Worm (Caenorhabditis elegans): ENCODE data around the gene clec-215.

clec-215 gene

DNA sequence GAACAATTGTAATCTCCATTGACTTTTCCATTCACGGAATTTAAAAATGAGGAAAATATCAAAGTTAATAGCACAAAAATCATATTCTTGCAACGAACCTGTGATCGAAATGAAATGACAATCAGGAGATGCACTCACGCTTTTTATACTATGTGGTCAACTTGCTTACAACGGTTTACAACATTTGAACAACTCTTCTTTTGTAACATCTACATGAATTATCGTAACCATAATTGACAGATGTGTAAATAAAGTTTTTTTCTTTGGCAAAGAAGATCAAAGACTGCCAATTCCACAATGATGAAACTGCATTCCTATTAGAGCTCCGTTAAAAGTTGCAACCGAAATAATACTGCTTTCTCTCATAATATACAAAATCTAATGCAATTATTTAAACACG, 27.6 kb downstream of the clec-215 start, which contains the start of gene F07C4.10:
TSS of gene F07C4.10 (minus strand) at position 101 of the 400 bp plus-strand sequence.
- TF ChIP-seq peb-1 (tag; optimal IDR thresholded peaks at IDR 0.05) (no peak), nhr-129 (tag; optimal IDR thresholded peaks at IDR 0.05) (no peak), unc-55 (GFP tag; optimal IDR thresholded peaks at IDR 0.05) (no peak), snpc-4 (tag; optimal IDR thresholded peaks at IDR 0.05) (no peak), unc-39 (tag; optimal IDR thresholded peaks at IDR 0.05) (no peak), nhr-6 (tag; optimal IDR thresholded peaks at IDR 0.05) (no peak), mab-5 (tag; optimal IDR thresholded peaks at IDR 0.05) (no peak), aly-2 (tag; optimal IDR thresholded peaks at IDR 0.05) (no peak), skn-1 (tag; optimal IDR thresholded peaks at IDR 0.05) (no peak), nhr-10 (tag; optimal IDR thresholded peaks at IDR 0.05) (no peak), R02D3.7 (tag; optimal IDR thresholded peaks at IDR 0.05) (no peak), F13H6.1 (tag; optimal IDR thresholded peaks at IDR 0.05) (no peak)

DNA sequence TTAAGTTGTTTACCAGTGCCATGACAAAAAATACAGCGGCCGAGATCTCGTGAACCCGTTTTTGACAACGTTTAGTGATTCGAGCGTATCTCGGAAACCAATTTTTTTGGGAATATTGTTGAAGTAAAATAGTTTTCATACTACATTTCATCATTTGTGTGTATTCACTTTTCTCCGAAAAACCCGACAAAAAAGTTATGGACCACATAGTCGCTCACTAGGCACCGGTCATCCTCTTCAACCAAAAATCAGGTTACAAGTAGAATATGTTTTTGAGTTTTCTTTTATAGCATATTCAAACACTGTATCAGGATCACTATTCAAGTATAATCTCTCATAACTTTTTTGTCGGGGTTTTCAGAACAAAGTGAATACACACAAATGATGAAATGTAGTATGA, 29.6 kb downstream of the clec-215 start:
- TF ChIP-seq ZK546.5 (tag; optimal IDR thresholded peaks at IDR 0.05) (no peak), lsy-2 (tag; optimal IDR thresholded peaks at IDR 0.05) (no peak), R02D3.7 (tag; optimal IDR thresholded peaks at IDR 0.05) (no peak), fos-1 (tag; optimal IDR thresholded peaks at IDR 0.05) (no peak), mdl-1 (tag; optimal IDR thresholded peaks at IDR 0.05) (no peak), Y55F3AM.14 (GFP tag; optimal IDR thresholded peaks at IDR 0.05) (no peak), ceh-82 (tag; optimal IDR thresholded peaks at IDR 0.05) (no peak), F13H6.1 (tag; optimal IDR thresholded peaks at IDR 0.05) (no peak), C34F6.9 (tag; optimal IDR thresholded peaks at IDR 0.05) (no peak), mbf-1 (tag; optimal IDR thresholded peaks at IDR 0.05) (no peak)

DNA sequence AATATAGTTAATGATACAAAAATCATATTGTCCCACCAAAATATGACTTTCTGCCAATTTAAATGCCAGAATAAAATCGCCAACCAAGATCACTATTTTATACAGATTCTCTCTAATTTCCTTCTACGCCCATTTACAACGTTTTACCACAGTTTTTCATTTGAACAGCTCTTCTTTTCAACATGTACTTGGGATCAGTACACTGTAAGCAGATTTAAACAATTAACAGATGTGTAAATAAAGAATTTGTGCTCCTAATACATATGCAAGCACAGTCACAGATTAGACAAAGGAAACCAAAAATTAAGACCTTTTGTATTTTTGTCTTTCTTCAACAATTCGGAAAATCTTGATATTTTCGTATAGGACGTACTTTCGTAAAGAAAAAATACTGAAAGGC, 31.3 kb downstream of the clec-215 start, which contains the start of gene F07C4.11:
TSS of gene F07C4.11 (minus strand) at position 101 of the 400 bp plus-strand sequence.
- no peak for TF ChIP-seq lin-39 (tag; optimal IDR thresholded peaks at IDR 0.05)
- no peak for TF ChIP-seq snpc-4 (tag; optimal IDR thresholded peaks at IDR 0.05)
- no peak for TF ChIP-seq skn-1 (tag; optimal IDR thresholded peaks at IDR 0.05)
- no peak for TF ChIP-seq nhr-6 (tag; optimal IDR thresholded peaks at IDR 0.05)
- no peak for TF ChIP-seq elt-3 (tag; optimal IDR thresholded peaks at IDR 0.05)
- TF ChIP-seq elt-1 (tag; optimal IDR thresholded peaks at IDR 0.05) = no peak
- TF ChIP-seq ztf-1 (GFP tag; conservative IDR thresholded peaks at IDR 0.05) = no peak
- TF ChIP-seq peb-1 (tag; optimal IDR thresholded peaks at IDR 0.05) = no peak
- TF ChIP-seq sma-9 (GFP tag; optimal IDR thresholded peaks at IDR 0.05) = no peak
- no peak for TF ChIP-seq sma-9 (tag; optimal IDR thresholded peaks at IDR 0.05)
- TF ChIP-seq nhr-25 (tag; optimal IDR thresholded peaks at IDR 0.05) = no peak
- no peak for TF ChIP-seq mbf-1 (tag; optimal IDR thresholded peaks at IDR 0.05)
- TF ChIP-seq unc-62 (GFP tag; optimal IDR thresholded peaks at IDR 0.05) = no peak

DNA sequence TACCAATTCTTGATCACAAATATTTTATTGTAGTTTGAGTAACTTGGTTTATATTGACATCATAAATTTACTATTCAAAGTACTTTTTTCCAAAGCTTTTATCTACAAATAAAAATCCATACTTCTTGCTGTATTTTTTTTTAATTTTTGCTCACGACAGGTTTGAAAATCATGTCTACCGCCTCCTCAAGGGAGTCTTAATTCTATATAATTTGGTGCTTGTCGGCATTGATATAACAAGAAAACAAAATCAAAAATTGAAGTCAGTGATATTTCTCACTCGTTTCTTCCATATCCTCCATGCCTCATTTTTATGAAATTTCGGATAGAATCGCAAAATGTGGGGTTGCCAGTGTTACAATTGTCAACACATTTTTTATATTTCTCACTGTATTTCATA, 33.3 kb downstream of the clec-215 start, which contains the start of gene str-47:
TSS of gene str-47 (plus strand) at position 301 of the 400 bp plus-strand sequence.
- no peak for TF ChIP-seq mbf-1 (tag; optimal IDR thresholded peaks at IDR 0.05)
- no peak for TF ChIP-seq nhr-10 (tag; optimal IDR thresholded peaks at IDR 0.05)
- no peak for TF ChIP-seq nhr-129 (tag; optimal IDR thresholded peaks at IDR 0.05)
- no peak for TF ChIP-seq R02D3.7 (tag; optimal IDR thresholded peaks at IDR 0.05)
- TF ChIP-seq crh-2 (tag; optimal IDR thresholded peaks at IDR 0.05) = no peak
- no peak for TF ChIP-seq lsy-2 (tag; optimal IDR thresholded peaks at IDR 0.05)
- TF ChIP-seq C34F6.9 (tag; optimal IDR thresholded peaks at IDR 0.05) = no peak
- TF ChIP-seq ceh-16 (tag; optimal IDR thresholded peaks at IDR 0.05) = no peak
- no peak for TF ChIP-seq ZK546.5 (tag; optimal IDR thresholded peaks at IDR 0.05)
- TF ChIP-seq ztf-1 (GFP tag; conservative IDR thresholded peaks at IDR 0.05) = no peak
- TF ChIP-seq sma-3 (GFP tag; optimal IDR thresholded peaks at IDR 0.05) = no peak
- TF ChIP-seq alr-1 (tag; optimal IDR thresholded peaks at IDR 0.05) = no peak
- no peak for TF ChIP-seq aly-2 (tag; optimal IDR thresholded peaks at IDR 0.05)
- TF ChIP-seq mab-5 (tag; optimal IDR thresholded peaks at IDR 0.05) = no peak
- no peak for TF ChIP-seq nhr-12 (tag; optimal IDR thresholded peaks at IDR 0.05)
- TF ChIP-seq Y55F3AM.14 (GFP tag; optimal IDR thresholded peaks at IDR 0.05) = no peak

DNA sequence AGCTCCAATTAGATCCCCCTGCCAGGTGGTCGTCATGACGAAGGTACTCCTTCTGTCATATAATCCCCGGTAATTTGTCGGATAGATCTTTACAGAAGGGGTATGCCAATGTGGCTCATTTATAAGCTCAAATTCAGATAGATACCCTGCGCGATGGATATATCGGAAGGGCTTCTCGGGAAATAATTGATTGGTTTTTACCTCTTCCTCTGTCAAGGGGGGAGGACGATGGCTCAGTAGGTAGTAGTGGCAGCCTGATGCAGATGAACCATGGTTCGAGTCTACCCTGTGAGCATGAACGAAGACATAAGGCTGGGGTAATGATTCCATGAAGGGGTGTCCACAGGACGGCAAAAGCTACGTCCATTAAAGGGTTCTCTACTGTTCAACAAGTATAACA, 35.0 kb downstream of the clec-215 start:
- TF ChIP-seq ztf-11 (tag; optimal IDR thresholded peaks at IDR 0.05) (no peak), ceh-82 (tag; optimal IDR thresholded peaks at IDR 0.05) (no peak), ama-1 (optimal IDR thresholded peaks at IDR 0.05) (no peak), unc-62 (GFP tag; optimal IDR thresholded peaks at IDR 0.05) (no peak), sma-3 (GFP tag; optimal IDR thresholded peaks at IDR 0.05) (no peak), peb-1 (tag; optimal IDR thresholded peaks at IDR 0.05) (no peak), crh-2 (tag; optimal IDR thresholded peaks at IDR 0.05) (no peak), lin-13 (GFP tag; optimal IDR thresholded peaks at IDR 0.05) (no peak)

All from whole organism, L2 larva.